Fruit fly (Drosophila melanogaster) whole organism, wandering third instar larva: ENCODE results near the gene eff.
A peak's percentile ranks its signal among the peaks of the same experiment; 100 is the strongest.

Experiments
- Abd-B ChIP-seq: fragments of >200 bp; optimal IDR thresholded peaks from 2 replicates; lab custom pipeline; 2017; ENCODE audit warnings: missing biosample characterization, missing genetic modification characterization
- CG32264 ChIP-seq: fragments of 200-800 bp; sonication (Bioruptor generic); optimal IDR thresholded peaks from 2 replicates; lab custom pipeline; 2016; ENCODE audit warnings: missing biosample characterization, missing genetic modification characterization
- CG9705 ChIP-seq: fragments of 200-800 bp; sonication (Bioruptor generic); optimal IDR thresholded peaks from 2 replicates; lab custom pipeline; 2018; ENCODE audit warnings: missing biosample characterization, mild to moderate bottlenecking, missing genetic modification characterization
- CrebA ChIP-seq: fragments of 200-800 bp; sonication (Bioruptor generic); optimal IDR thresholded peaks from 2 replicates; lab custom pipeline; 2016; ENCODE audit warnings: missing biosample characterization, mild to moderate bottlenecking, missing genetic modification characterization, borderline replicate concordance
- Dfd ChIP-seq: fragments of >200 bp; optimal IDR thresholded peaks from 2 replicates; lab custom pipeline; 2017; ENCODE audit warnings: missing biosample characterization, missing genetic modification characterization
- Dif ChIP-seq: fragments of 200-275, 200-300 bp; sonication (Bioruptor generic); optimal IDR thresholded peaks from 2 replicates; lab custom pipeline; 2018; ENCODE audit warnings: missing biosample characterization, missing genetic modification characterization; ENCODE audit not compliant: partially characterized antibody
- GATAd ChIP-seq: sonication (Bioruptor generic); optimal IDR thresholded peaks from 2 replicates; lab custom pipeline; 2016; ENCODE audit warnings: missing biosample characterization, missing genetic modification characterization
- HLH106 ChIP-seq: fragments of 200-800 bp; optimal IDR thresholded peaks from 3 replicates; lab custom pipeline; 2019; ENCODE audit warnings: missing biosample characterization, mild to moderate bottlenecking, missing genetic modification characterization, moderate library complexity
- Hnf4 ChIP-seq: fragments of 200-800 bp; sonication (Bioruptor generic); optimal IDR thresholded peaks from 2 replicates; lab custom pipeline; 2016; ENCODE audit warnings: missing biosample characterization, mild to moderate bottlenecking, missing genetic modification characterization
- Hr78 ChIP-seq: fragments of >200 bp; optimal IDR thresholded peaks from 2 replicates; lab custom pipeline; 2017; ENCODE audit warnings: missing biosample characterization, missing genetic modification characterization
- Hr83 ChIP-seq: fragments of 200-300 bp; sonication (Bioruptor generic); optimal IDR thresholded peaks from 2 replicates; lab custom pipeline; 2016; ENCODE audit warnings: missing biosample characterization, mild to moderate bottlenecking, missing genetic modification characterization, moderate library complexity; ENCODE audit not compliant: poor library complexity, severe bottlenecking
- Jra ChIP-seq: sonication (Bioruptor generic); optimal IDR thresholded peaks from 2 replicates; lab custom pipeline; 2016; ENCODE audit warnings: missing biosample characterization, missing genetic modification characterization
- Mio ChIP-seq: sonication (Bioruptor generic); optimal IDR thresholded peaks from 2 replicates; lab custom pipeline; 2016; ENCODE audit warnings: missing biosample characterization, missing genetic modification characterization
- Myc ChIP-seq: fragments of >200 bp; optimal IDR thresholded peaks from 2 replicates; lab custom pipeline; 2017
- N ChIP-seq: fragments of >200 bp; optimal IDR thresholded peaks from 2 replicates; lab custom pipeline; 2018; ENCODE audit warnings: missing biosample characterization, missing external identifiers, missing genetic modification characterization
- OdsH ChIP-seq: fragments of 200-800 bp; sonication (Bioruptor generic); optimal IDR thresholded peaks from 2 replicates; lab custom pipeline; 2016; ENCODE audit warnings: missing biosample characterization, mild to moderate bottlenecking, missing genetic modification characterization
- Rel ChIP-seq, 2 experiments: fragments of 200-800 bp; sonication (Bioruptor generic) in 1 of 2; optimal IDR thresholded peaks; 2 replicates in 1 of 2; 3 replicates in 1 of 2; lab custom pipeline; 2016 to 2019; ENCODE audit warnings: mild to moderate bottlenecking in 2 of 2, missing biosample characterization in 2 of 2, missing genetic modification characterization in 2 of 2, moderate library complexity in 1 of 2
- Sp1 ChIP-seq: fragments of 200-800 bp; sonication (Bioruptor generic); optimal IDR thresholded peaks from 3 replicates; lab custom pipeline; 2019; ENCODE audit warnings: missing biosample characterization, mild to moderate bottlenecking, missing genetic modification characterization, moderate library complexity
- Vsx2 ChIP-seq: fragments of 200-300, 225-300 bp; sonication (Bioruptor generic); optimal IDR thresholded peaks from 2 replicates; lab custom pipeline; 2018; ENCODE audit warnings: missing biosample characterization, missing genetic modification characterization; ENCODE audit not compliant: partially characterized antibody
- br ChIP-seq: fragments of 200-800 bp; sonication (Bioruptor generic); optimal IDR thresholded peaks from 2 replicates; lab custom pipeline; 2016; ENCODE audit warnings: missing biosample characterization, missing genetic modification characterization
- brk ChIP-seq: fragments of 200-800 bp; sonication (Bioruptor generic); optimal IDR thresholded peaks from 2 replicates; lab custom pipeline; 2016; ENCODE audit warnings: missing biosample characterization, mild to moderate bottlenecking, missing genetic modification characterization
- dl ChIP-seq, 2 experiments: fragments of 175-275, 200-275 bp in 1 of 2; fragments of 200-275 bp in 1 of 2; sonication (Bioruptor generic); optimal IDR thresholded peaks; lab custom pipeline; 2018; ENCODE audit warnings: mild to moderate bottlenecking in 2 of 2, missing biosample characterization in 2 of 2, missing genetic modification characterization in 2 of 2, moderate library complexity in 2 of 2; ENCODE audit not compliant: partially characterized antibody in 2 of 2, insufficient read depth in 1 of 2
- dmrt93B ChIP-seq: fragments of 200-800 bp; sonication (Bioruptor generic); optimal IDR thresholded peaks from 2 replicates; lab custom pipeline; 2018; ENCODE audit warnings: missing biosample characterization, mild to moderate bottlenecking, missing genetic modification characterization
- dsf ChIP-seq: sonication (Bioruptor generic); optimal IDR thresholded peaks from 2 replicates; lab custom pipeline; 2016; ENCODE audit warnings: missing biosample characterization, missing genetic modification characterization, borderline replicate concordance
- ey ChIP-seq: fragments of 200-800 bp; sonication (Bioruptor generic); optimal IDR thresholded peaks from 2 replicates; lab custom pipeline; 2016; ENCODE audit warnings: missing biosample characterization, missing genetic modification characterization
- foxo ChIP-seq, 2 experiments: fragments of 200-800 bp; sonication (Bioruptor generic); optimal IDR thresholded peaks; 2 replicates in 1 of 2; 3 replicates in 1 of 2; lab custom pipeline; 2016 to 2017; ENCODE audit warnings: missing biosample characterization in 2 of 2, missing genetic modification characterization in 2 of 2
- fru ChIP-seq: fragments of 200-800 bp; sonication (Bioruptor generic); optimal IDR thresholded peaks from 3 replicates; lab custom pipeline; 2016; ENCODE audit warnings: missing biosample characterization, mild to moderate bottlenecking, missing genetic modification characterization
- h ChIP-seq: fragments of 200-800 bp; sonication (Bioruptor generic); optimal IDR thresholded peaks from 3 replicates; lab custom pipeline; 2016; ENCODE audit warnings: missing biosample characterization, mild to moderate bottlenecking, missing genetic modification characterization
- jim ChIP-seq: fragments of 175-275, 200-325 bp; sonication (Bioruptor generic); optimal IDR thresholded peaks from 2 replicates; lab custom pipeline; 2016; ENCODE audit warnings: missing biosample characterization, mild to moderate bottlenecking, missing genetic modification characterization
- lola ChIP-seq: fragments of >200 bp; optimal IDR thresholded peaks from 2 replicates; lab custom pipeline; 2017; ENCODE audit warnings: missing biosample characterization, missing genetic modification characterization
- pan ChIP-seq: fragments of >200 bp; optimal IDR thresholded peaks from 2 replicates; lab custom pipeline; 2017
- psq ChIP-seq: fragments of 200-800 bp; sonication (Bioruptor generic); optimal IDR thresholded peaks from 3 replicates; lab custom pipeline; 2017; ENCODE audit warnings: missing biosample characterization, mild to moderate bottlenecking, missing genetic modification characterization, moderate library complexity
- rgr ChIP-seq: fragments of 200-800 bp; sonication (Bioruptor generic); optimal IDR thresholded peaks from 3 replicates; lab custom pipeline; 2016; ENCODE audit warnings: missing biosample characterization, mild to moderate bottlenecking, missing genetic modification characterization
- sage ChIP-seq: fragments of 200-800 bp; sonication (Bioruptor generic); optimal IDR thresholded peaks from 2 replicates; lab custom pipeline; 2016; ENCODE audit warnings: missing biosample characterization, mild to moderate bottlenecking, missing genetic modification characterization
- sv ChIP-seq: fragments of 200-800 bp; sonication (Bioruptor generic); optimal IDR thresholded peaks from 3 replicates; lab custom pipeline; 2016; ENCODE audit warnings: missing biosample characterization, missing genetic modification characterization
- tai ChIP-seq: sonication (Bioruptor generic); optimal IDR thresholded peaks from 2 replicates; lab custom pipeline; 2016; ENCODE audit warnings: missing biosample characterization, missing genetic modification characterization
- usp ChIP-seq: fragments of >200 bp; optimal IDR thresholded peaks from 2 replicates; lab custom pipeline; 2017; ENCODE audit warnings: missing biosample characterization, missing genetic modification characterization
- woc ChIP-seq: sonication (Bioruptor generic); optimal IDR thresholded peaks from 2 replicates; lab custom pipeline; 2016; ENCODE audit warnings: missing biosample characterization, mild to moderate bottlenecking, missing genetic modification characterization

eff gene

DNA sequence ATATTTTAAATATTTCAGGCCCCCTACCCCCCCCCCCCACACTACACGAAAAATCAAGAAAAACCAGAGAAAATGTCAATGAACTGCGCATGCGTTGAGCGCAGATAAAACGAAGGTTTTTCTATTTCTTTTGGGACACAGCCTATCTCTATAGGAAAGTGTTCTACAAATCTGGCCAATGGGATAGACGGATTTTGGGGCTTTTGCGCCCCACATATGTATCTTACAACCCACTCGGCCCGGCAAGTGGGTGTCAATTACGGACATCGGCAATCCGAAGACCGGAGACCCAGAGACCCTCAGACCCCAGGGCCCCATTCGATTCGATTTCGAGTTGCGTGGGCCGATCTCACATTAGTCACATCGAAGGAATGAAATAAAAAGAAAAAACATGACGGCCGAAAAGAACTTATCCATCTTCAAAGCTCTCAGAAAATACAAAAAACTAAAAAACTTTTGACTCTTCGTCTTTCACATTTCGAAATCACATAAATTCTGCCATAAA, 31.6 kb downstream of the eff start:
- TF ChIP-seq Hr78 (GFP tag; lab: Kevin White, UChicago) (no peak), psq (GFP tag; lab: Kevin White, UChicago) (no peak), Abd-B (no peak), jim (no peak), lola (GFP tag; lab: Kevin White, UChicago) (no peak)

DNA sequence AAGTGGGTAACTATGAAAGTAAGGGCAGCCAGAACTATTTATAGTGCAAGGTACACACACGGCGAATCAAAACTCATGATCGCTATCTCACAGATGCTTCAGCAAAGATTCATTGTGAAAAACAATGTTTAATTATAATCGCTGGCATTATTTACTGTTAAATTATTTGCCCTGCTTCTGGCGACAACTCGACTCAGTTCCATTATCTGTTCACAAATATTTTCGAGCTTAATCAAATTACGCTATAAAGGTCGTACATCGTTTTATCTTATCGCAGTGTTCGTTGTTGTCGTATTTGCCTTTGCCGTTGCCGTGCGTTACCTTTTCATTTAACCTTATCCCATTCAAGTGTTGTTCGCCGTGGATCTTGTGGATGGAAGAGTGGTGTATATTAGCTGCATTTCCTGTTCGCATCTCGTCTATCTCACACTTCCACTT, 32.2 kb downstream of the eff start:
- no peak for TF ChIP-seq tai (GFP tag; lab: Kevin White, UChicago)
- no peak for TF ChIP-seq CG9705 (GFP tag; lab: Kevin White, UChicago)
- TF ChIP-seq Jra (GFP tag; lab: Kevin White, UChicago), result no peak
- TF ChIP-seq dsf, result no peak
- TF ChIP-seq dl (GFP tag; optimal IDR thresholded peaks at IDR 0.05; lab: Kevin White, UChicago; ENCODE audit: insufficient read depth in 1 of 2, partially characterized antibody in 2 of 2), result no peak
- TF ChIP-seq rgr (GFP tag; lab: Kevin White, UChicago), result no peak
- no peak for TF ChIP-seq pan (lab: Kevin White, UChicago)
- no peak for TF ChIP-seq Hr78 (GFP tag; lab: Kevin White, UChicago)
- TF ChIP-seq Mio (GFP tag; lab: Kevin White, UChicago), result no peak
- no peak for TF ChIP-seq brk
- TF ChIP-seq psq (GFP tag; lab: Kevin White, UChicago), result no peak
- TF ChIP-seq jim, result no peak
- no peak for TF ChIP-seq woc
- TF ChIP-seq usp (GFP tag; lab: Kevin White, UChicago), result no peak
- no peak for TF ChIP-seq Hnf4
- no peak for TF ChIP-seq N (GFP tag; lab: Kevin White, UChicago)
- no peak for TF ChIP-seq lola (GFP tag; lab: Kevin White, UChicago)
- TF ChIP-seq h, result peak; percentile 30
- no peak for TF ChIP-seq GATAd
- TF ChIP-seq Hr83, result no peak
- no peak for TF ChIP-seq OdsH
- peak; percentile 36 for TF ChIP-seq CrebA (GFP tag; lab: Kevin White, UChicago)
- no peak for TF ChIP-seq Myc
- TF ChIP-seq sv (GFP tag; lab: Kevin White, UChicago), result no peak
- TF ChIP-seq Abd-B, result no peak
- no peak for TF ChIP-seq Dif
- no peak for TF ChIP-seq br (GFP tag; lab: Kevin White, UChicago)
- no peak for TF ChIP-seq HLH106 (tag; lab: Kevin White, UChicago)
- peak; percentile 18 for TF ChIP-seq CG32264 (GFP tag; lab: Kevin White, UChicago)
- no peak for TF ChIP-seq Rel (GFP tag; optimal IDR thresholded peaks at IDR 0.05; lab: Kevin White, UChicago)
- TF ChIP-seq Rel (tag; optimal IDR thresholded peaks at IDR 0.05; lab: Kevin White, UChicago), result peak; percentile 24
- TF ChIP-seq Dfd (GFP tag; lab: Kevin White, UChicago), result no peak
- TF ChIP-seq foxo (GFP tag; optimal IDR thresholded peaks at IDR 0.05; lab: Kevin White, UChicago), result no peak
- TF ChIP-seq Vsx2 (GFP tag; lab: Kevin White, UChicago), result no peak
- TF ChIP-seq, all 38 proteins: peak for 4

DNA sequence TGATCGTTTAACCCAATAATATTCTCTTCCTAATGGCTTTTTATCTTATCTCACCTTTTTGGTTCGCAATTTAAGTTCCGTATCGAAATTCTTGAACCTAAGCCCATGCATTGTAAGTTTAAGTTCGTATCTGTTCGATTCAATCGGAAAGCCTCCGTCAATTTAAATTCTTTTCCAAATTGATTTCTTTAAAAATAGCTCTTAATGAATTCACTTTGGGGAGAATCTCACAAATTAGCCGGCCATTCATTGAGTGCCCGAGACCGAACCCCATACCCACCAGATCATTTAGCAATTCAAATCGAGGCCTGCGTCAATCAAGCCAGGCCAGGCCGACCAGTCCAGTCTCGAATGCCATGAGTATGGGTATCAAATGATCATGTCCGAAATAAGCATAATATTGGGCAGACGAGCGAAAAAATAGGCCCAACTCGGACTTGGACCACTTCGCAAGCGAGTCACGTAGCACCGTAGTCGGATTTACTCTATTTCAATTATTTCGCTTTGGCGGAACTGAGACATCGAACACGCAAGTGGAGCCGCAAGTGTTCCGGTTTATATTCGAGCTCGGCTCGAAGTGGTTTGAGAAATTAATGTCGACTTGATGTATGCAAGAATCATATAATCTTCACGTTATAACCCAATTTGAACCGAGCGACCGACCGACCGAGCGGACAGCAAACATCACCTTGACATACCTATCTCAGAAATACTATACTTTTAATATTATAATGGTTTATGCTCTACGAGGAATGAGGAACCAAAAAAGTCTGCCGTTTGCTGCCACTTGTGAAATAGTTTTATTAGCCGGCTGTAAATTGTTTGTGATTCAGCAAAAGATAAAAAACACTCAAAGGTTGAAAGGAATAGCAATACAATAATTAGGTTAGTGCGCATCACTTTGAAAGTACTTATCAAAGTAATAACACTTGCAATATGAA, 33.1 kb downstream of the eff start:
- no peak for TF ChIP-seq Myc
- no peak for TF ChIP-seq sage (GFP tag; lab: Kevin White, UChicago)

DNA sequence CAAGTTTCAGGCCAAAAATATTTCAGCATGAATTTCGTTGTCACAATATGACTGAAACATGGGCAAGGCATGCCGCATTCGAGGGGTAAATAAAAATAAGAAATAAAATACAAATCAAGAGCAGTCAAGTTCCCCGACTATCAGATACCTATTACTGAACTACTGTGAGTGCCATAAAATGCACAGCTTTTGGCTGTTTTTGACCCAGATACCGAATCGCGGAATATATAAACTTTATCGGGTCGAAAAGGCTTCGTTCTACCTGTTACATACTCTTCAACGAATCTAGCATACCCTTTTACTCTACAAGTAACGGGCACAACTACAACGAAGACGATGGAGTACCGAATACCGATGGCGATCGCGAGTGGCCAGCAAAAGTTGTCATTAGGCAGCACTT, 34.3 kb downstream of the eff start:
- peak; percentile 61 for TF ChIP-seq fru (GFP tag; lab: Kevin White, UChicago)
- peak; percentile 48 for TF ChIP-seq woc
- peak; percentile 56 for TF ChIP-seq HLH106 (tag; lab: Kevin White, UChicago)
- no peak for TF ChIP-seq Jra (GFP tag; lab: Kevin White, UChicago)
- peak in 1 of 2 experiments; percentile 50 for TF ChIP-seq foxo (GFP tag; optimal IDR thresholded peaks at IDR 0.05; lab: Kevin White, UChicago)
- TF ChIP-seq rgr (GFP tag; lab: Kevin White, UChicago), result peak; percentile 42
- no peak for TF ChIP-seq CG9705 (GFP tag; lab: Kevin White, UChicago)
- peak; percentile 33 for TF ChIP-seq ey (GFP tag; lab: Kevin White, UChicago)
- TF ChIP-seq h, result peak; percentile 53
- TF ChIP-seq Rel (GFP tag; optimal IDR thresholded peaks at IDR 0.05; lab: Kevin White, UChicago), result no peak
- TF ChIP-seq Rel (tag; optimal IDR thresholded peaks at IDR 0.05; lab: Kevin White, UChicago), result no peak
- TF ChIP-seq Mio (GFP tag; lab: Kevin White, UChicago), result no peak
- peak; percentile 35 for TF ChIP-seq OdsH
- peak; percentile 26 for TF ChIP-seq Sp1 (GFP tag; lab: Kevin White, UChicago)
- TF ChIP-seq Myc, result no peak
- TF ChIP-seq dmrt93B (GFP tag; lab: Kevin White, UChicago), result peak; percentile 9
- TF ChIP-seq Hr78 (GFP tag; lab: Kevin White, UChicago), result no peak
- TF ChIP-seq br (GFP tag; lab: Kevin White, UChicago), result peak; percentile 50
- TF ChIP-seq CG32264 (GFP tag; lab: Kevin White, UChicago), result no peak
- peak; percentile 18 for TF ChIP-seq psq (GFP tag; lab: Kevin White, UChicago)
- TF ChIP-seq sv (GFP tag; lab: Kevin White, UChicago), result peak; percentile 52
- TF ChIP-seq lola (GFP tag; lab: Kevin White, UChicago), result no peak
- TF ChIP-seq Abd-B, result no peak
